Worm (Caenorhabditis elegans) whole organism, L4 larva: ENCODE results near the gene C05B5.16.

Experiments
- D1046.2 ChIP-seq: fragments of 200-800 bp; sonication (Bioruptor generic); IDR thresholded peaks from 2 replicates; pipeline ENCODE4 v1.3.6; 2022; ENCODE audit warnings: missing genetic modification characterization, missing compliant biosample characterization
- ZK546.5 ChIP-seq, 2 experiments: sonication (generic microtip); optimal IDR thresholded peaks; 2 replicates each; lab custom pipeline; 2017; ENCODE audit warnings: missing biosample characterization in 2 of 2, missing genetic modification characterization in 2 of 2
- daf-16 ChIP-seq, 3 experiments: sonication (generic microtip); optimal IDR thresholded peaks; 2 replicates each; lab custom pipeline; 2016 to 2017; ENCODE audit warnings: missing genetic modification characterization in 3 of 3, missing genetic modification reagents in 3 of 3, mild to moderate bottlenecking in 2 of 3, missing compliant biosample characterization in 2 of 3, missing biosample characterization in 1 of 3, moderate library complexity in 1 of 3
- lim-7 ChIP-seq: fragments of 200-800 bp; sonication (Bioruptor generic); IDR thresholded peaks from 2 replicates; pipeline ENCODE4 v1.3.6; 2022; ENCODE audit warnings: missing genetic modification characterization, missing compliant biosample characterization
- madf-5 ChIP-seq, 2 experiments: fragments of 200-800 bp; sonication (Bioruptor generic); IDR thresholded peaks; 2 replicates each; pipeline ENCODE4 v1.3.6; 2022; ENCODE audit warnings: missing compliant biosample characterization in 2 of 2, missing genetic modification characterization in 2 of 2
- mdt-29 ChIP-seq: fragments of 200-800 bp; sonication (Bioruptor generic); IDR thresholded peaks from 2 replicates; pipeline ENCODE4 v1.3.6; 2022; ENCODE audit warnings: missing genetic modification reagents, missing genetic modification characterization, missing compliant biosample characterization
- mes-2 ChIP-seq: sonication (generic microtip); optimal IDR thresholded peaks from 2 replicates; lab custom pipeline; 2016; ENCODE audit warnings: missing genotype, mild to moderate bottlenecking, missing genetic modification characterization, missing compliant biosample characterization; ENCODE audit not compliant: poor library complexity, severe bottlenecking
- nhr-111 ChIP-seq: fragments of 200-800 bp; sonication (Bioruptor generic); optimal IDR thresholded peaks from 2 replicates; lab custom pipeline; 2018; ENCODE audit warnings: mild to moderate bottlenecking, missing genetic modification characterization, missing compliant biosample characterization
- set-16 ChIP-seq: fragments of 200-800 bp; sonication (Bioruptor generic); IDR thresholded peaks from 2 replicates; pipeline ENCODE4 v1.3.6; 2022; ENCODE audit warnings: missing genetic modification reagents, missing genetic modification characterization, missing compliant biosample characterization
- skn-1 ChIP-seq: fragments of 150-350 bp; optimal IDR thresholded peaks from 2 replicates; lab custom pipeline; 2014; ENCODE audit warnings: missing biosample characterization, missing genetic modification characterization
- zfp-3 ChIP-seq: fragments of 200-800 bp; sonication (Bioruptor generic); conservative IDR thresholded peaks from 2 replicates; pipeline ENCODE4 v1.3.6; 2022; ENCODE audit warnings: missing genetic modification reagents, missing genetic modification characterization, missing compliant biosample characterization

C05B5.16 gene

ce11 chrIII:10060573-10060972, 48.3 kb downstream of the C05B5.16 start, which contains the start of gene T16G12.13:
Gene T16G12.13, plus strand, starts transcription at chrIII:10060865.
- TF ChIP-seq ZK546.5 (tag; optimal IDR thresholded peaks at IDR 0.05; lab: Kevin White, UChicago) (no peak), set-16 (GFP tag; lab: Robert Waterston, UW) (no peak), lim-7 (GFP tag; lab: Robert Waterston, UW) (no peak), daf-16 (GFP tag; optimal IDR thresholded peaks at IDR 0.05; lab: Kevin White, UChicago) (no peak), daf-16 (tag; optimal IDR thresholded peaks at IDR 0.05; lab: Kevin White, UChicago) (no peak), D1046.2 (GFP tag; lab: Robert Waterston, UW) (no peak), skn-1 (tag; lab: Kevin White, UChicago) (no peak), madf-5 (GFP tag; IDR thresholded peaks at IDR 0.05; lab: Robert Waterston, UW) (no peak), mdt-29 (GFP tag; lab: Robert Waterston, UW) (no peak), mes-2 (tag; lab: Kevin White, UChicago) (no peak), nhr-111 (GFP tag; lab: Kevin White, UChicago) (no peak), zfp-3 (GFP tag; lab: Robert Waterston, UW) (no peak)
- TF ChIP-seq, all 104 proteins: peak for 0
